Worm (Caenorhabditis elegans) whole organism, L1 larva: Measurements from ENCODE around the gene sym-4.
A peak's percentile ranks its signal among the peaks of the same experiment; 100 is the strongest.

Experiments
- lin-39 ChIP-seq: fragments of 150-350 bp; optimal IDR thresholded peaks from 2 replicates; lab custom pipeline; 2014; ENCODE audit warnings: missing biosample characterization, missing genetic modification reagents, missing genetic modification characterization
- mdl-1 ChIP-seq, 2 experiments: fragments of 150-350 bp; optimal IDR thresholded peaks; 2 replicates each; lab custom pipeline; 2014 to 2017; ENCODE audit warnings: missing biosample characterization in 2 of 2, missing genetic modification characterization in 2 of 2, inconsistent platforms in 1 of 2
- nhr-11 ChIP-seq: fragments of 150-350 bp; optimal IDR thresholded peaks from 2 replicates; lab custom pipeline; 2014; ENCODE audit warnings: missing biosample characterization, missing genetic modification characterization
- nhr-237 ChIP-seq: fragments of 150-350 bp; optimal IDR thresholded peaks from 2 replicates; lab custom pipeline; 2014; ENCODE audit warnings: missing biosample characterization, missing genetic modification characterization
- nhr-77 ChIP-seq: fragments of 150-350 bp; optimal IDR thresholded peaks from 2 replicates; lab custom pipeline; 2014; ENCODE audit warnings: missing biosample characterization, missing genetic modification characterization
- rnt-1 ChIP-seq: sonication (generic microtip); optimal IDR thresholded peaks from 2 replicates; lab custom pipeline; 2016; ENCODE audit warnings: mild to moderate bottlenecking, missing genetic modification characterization, moderate library complexity, missing compliant biosample characterization
- snpc-4 ChIP-seq: fragments of 150-350 bp; optimal IDR thresholded peaks from 2 replicates; lab custom pipeline; 2014; ENCODE audit warnings: missing biosample characterization, missing genetic modification characterization
- sox-4 ChIP-seq: sonication (generic microtip); optimal IDR thresholded peaks from 2 replicates; lab custom pipeline; 2016; ENCODE audit warnings: missing genetic modification characterization, missing compliant biosample characterization
- tlp-1 ChIP-seq: fragments of 150-350 bp; optimal IDR thresholded peaks from 2 replicates; lab custom pipeline; 2014; ENCODE audit warnings: missing biosample characterization, missing genetic modification characterization
- unc-62 ChIP-seq: fragments of 150-350 bp; optimal IDR thresholded peaks from 2 replicates; lab custom pipeline; 2014; ENCODE audit warnings: missing biosample characterization, missing genetic modification reagents, missing genetic modification characterization
- ztf-11 ChIP-seq, 2 experiments: sonication (generic microtip); optimal IDR thresholded peaks; 2 replicates each; lab custom pipeline; 2016 to 2017; ENCODE audit warnings: missing genetic modification characterization in 2 of 2, missing biosample characterization in 1 of 2, missing compliant biosample characterization in 1 of 2

- TF ChIP-seq rnt-1 (tag; lab: Kevin White, UChicago), result peak; percentile 93
- TF ChIP-seq lin-39 (tag; lab: Kevin White, UChicago), result peak; percentile 67
- TF ChIP-seq ztf-11 (tag; optimal IDR thresholded peaks at IDR 0.05; lab: Kevin White, UChicago), result no peak
- TF ChIP-seq unc-62 (GFP tag; lab: Kevin White, UChicago), result no peak
- no peak for TF ChIP-seq nhr-11 (tag; lab: Kevin White, UChicago)
- TF ChIP-seq nhr-237 (tag; lab: Kevin White, UChicago), result no peak
- TF ChIP-seq nhr-77 (tag; lab: Kevin White, UChicago), result peak; percentile 57
- TF ChIP-seq sox-4 (tag; lab: Kevin White, UChicago), result no peak
- TF ChIP-seq mdl-1 (tag; optimal IDR thresholded peaks at IDR 0.05; lab: Kevin White, UChicago), result peak in 1 of 2 experiments; percentile 68
- no peak for TF ChIP-seq tlp-1 (tag; lab: Kevin White, UChicago)
- peak; percentile 62 for TF ChIP-seq snpc-4 (tag; lab: Kevin White, UChicago)
Observed at ce11 chrX:14173850-14174249, 4.4 kb upstream of the sym-4 start, which contains the start of gene idhb-1.
